Worm (Caenorhabditis elegans) whole organism, L4 larva: ENCODE measurements around the gene cnt-1.

Experiments used
- D1046.2 ChIP-seq: fragments of 200-800 bp; sonication (Bioruptor generic); IDR thresholded peaks from 2 replicates; pipeline ENCODE4 v1.3.6; 2022; ENCODE audit warnings: missing genetic modification characterization, missing compliant biosample characterization
- aha-1 ChIP-seq: fragments of 150-350 bp; peaks from one replicate; lab custom pipeline; 2014; ENCODE audit warnings: missing biosample characterization, missing genetic modification characterization
- arid-1 ChIP-seq: fragments of 200-800 bp; sonication (Bioruptor generic); conservative IDR thresholded peaks from 2 replicates; pipeline ENCODE4 v1.3.6; 2022; ENCODE audit warnings: missing genetic modification reagents, missing genetic modification characterization, missing compliant biosample characterization
- ceh-32 ChIP-seq: sonication (generic microtip); optimal IDR thresholded peaks from 2 replicates; lab custom pipeline; 2016; ENCODE audit warnings: mild to moderate bottlenecking, missing genetic modification characterization, missing compliant biosample characterization; ENCODE audit not compliant: poor library complexity
- ctbp-1 ChIP-seq: fragments of 200-800 bp; sonication (Bioruptor generic); IDR thresholded peaks from 2 replicates; pipeline ENCODE4 v1.3.6; 2022; ENCODE audit warnings: missing genetic modification reagents, missing genetic modification characterization, missing compliant biosample characterization
- daf-16 ChIP-seq, 3 experiments: sonication (generic microtip); optimal IDR thresholded peaks; 2 replicates each; lab custom pipeline; 2016 to 2017; ENCODE audit warnings: missing genetic modification characterization in 3 of 3, missing genetic modification reagents in 3 of 3, mild to moderate bottlenecking in 2 of 3, missing compliant biosample characterization in 2 of 3, missing biosample characterization in 1 of 3, moderate library complexity in 1 of 3
- daf-19 ChIP-seq: fragments of 200-800 bp; sonication (Bioruptor generic); conservative IDR thresholded peaks from 2 replicates; pipeline ENCODE4 v1.3.6; 2022; ENCODE audit warnings: missing genetic modification characterization, missing compliant biosample characterization
- daf-8 ChIP-seq: fragments of 200-800 bp; sonication (Bioruptor generic); IDR thresholded peaks from 2 replicates; pipeline ENCODE4 v1.3.6; 2022; ENCODE audit warnings: missing genetic modification characterization, missing compliant biosample characterization
- dmd-6 ChIP-seq: fragments of 200-800 bp; sonication (Bioruptor generic); IDR thresholded peaks from 2 replicates; pipeline ENCODE4 v1.3.6; 2022; ENCODE audit warnings: missing genetic modification reagents, missing genetic modification characterization, missing compliant biosample characterization
- dmd-9 ChIP-seq: fragments of 200-800 bp; sonication (Bioruptor generic); IDR thresholded peaks from 2 replicates; pipeline ENCODE4 v1.3.6; 2022; ENCODE audit warnings: missing genetic modification reagents, missing genetic modification characterization, missing compliant biosample characterization
- dpl-1 ChIP-seq: fragments of 150-350 bp; optimal IDR thresholded peaks from 2 replicates; lab custom pipeline; 2014; ENCODE audit warnings: missing biosample characterization, missing genetic modification reagents, missing genetic modification characterization
- duxl-1 ChIP-seq: sonication (generic microtip); optimal IDR thresholded peaks from 2 replicates; lab custom pipeline; 2016; ENCODE audit warnings: mild to moderate bottlenecking, missing genetic modification characterization, moderate library complexity, missing compliant biosample characterization; ENCODE audit not compliant: poor library complexity
- dve-1 ChIP-seq: sonication (generic microtip); optimal IDR thresholded peaks from 2 replicates; lab custom pipeline; 2017; ENCODE audit warnings: antibody characterized with exemption, mild to moderate bottlenecking, missing genetic modification characterization, missing compliant biosample characterization; ENCODE audit not compliant: insufficient read depth
- egl-43 ChIP-seq: fragments of 200-800 bp; sonication (Bioruptor generic); IDR thresholded peaks from 2 replicates; pipeline ENCODE4 v1.3.6; 2022; ENCODE audit warnings: missing genetic modification reagents, missing genetic modification characterization, missing compliant biosample characterization
- hif-1 ChIP-seq, 2 experiments: sonication (generic microtip); optimal IDR thresholded peaks; 2 replicates each; lab custom pipeline; 2016 to 2017; ENCODE audit warnings: missing compliant biosample characterization in 2 of 2, missing genetic modification characterization in 2 of 2, missing genetic modification reagents in 2 of 2, missing genotype in 2 of 2, mild to moderate bottlenecking in 1 of 2
- hlh-11 ChIP-seq: fragments of 200-800 bp; sonication (Bioruptor generic); optimal IDR thresholded peaks from 2 replicates; lab custom pipeline; 2018; ENCODE audit warnings: mild to moderate bottlenecking, missing genetic modification characterization, missing compliant biosample characterization
- hlh-30 ChIP-seq: sonication (generic microtip); optimal IDR thresholded peaks from 2 replicates; lab custom pipeline; 2017; ENCODE audit warnings: antibody characterized with exemption, mild to moderate bottlenecking, missing genetic modification characterization, missing compliant biosample characterization; ENCODE audit not compliant: insufficient read depth
- hmg-1.1 ChIP-seq: fragments of 200-800 bp; sonication (Bioruptor generic); IDR thresholded peaks from 2 replicates; pipeline ENCODE4 v1.3.6; 2022; ENCODE audit warnings: missing genetic modification reagents, missing genetic modification characterization, missing compliant biosample characterization
- lim-7 ChIP-seq: fragments of 200-800 bp; sonication (Bioruptor generic); IDR thresholded peaks from 2 replicates; pipeline ENCODE4 v1.3.6; 2022; ENCODE audit warnings: missing genetic modification characterization, missing compliant biosample characterization
- lin-1 ChIP-seq: fragments of 200-800 bp; sonication (Bioruptor generic); IDR thresholded peaks from 2 replicates; pipeline ENCODE4 v1.3.6; 2022; ENCODE audit warnings: missing genetic modification reagents, missing genetic modification characterization, missing compliant biosample characterization
- lin-15B ChIP-seq: fragments of 150-350 bp; sonication (generic microtip); optimal IDR thresholded peaks from 3 replicates; lab custom pipeline; 2014; ENCODE audit warnings: missing biosample characterization, missing genetic modification characterization
- lin-29 ChIP-seq: fragments of 200-800 bp; sonication (Bioruptor generic); IDR thresholded peaks from 2 replicates; pipeline ENCODE4 v1.3.6; 2022; ENCODE audit warnings: missing genetic modification reagents, missing genetic modification characterization, missing compliant biosample characterization
- lin-38 ChIP-seq: fragments of 200-800 bp; sonication (Bioruptor generic); IDR thresholded peaks from 2 replicates; pipeline ENCODE4 v1.3.6; 2022; ENCODE audit warnings: missing genetic modification reagents, missing genetic modification characterization, missing compliant biosample characterization
- lsy-2 ChIP-seq, 2 experiments: fragments of 150-350 bp in 1 of 2; sonication (generic microtip) in 1 of 2; optimal IDR thresholded peaks; 2 replicates each; lab custom pipeline; 2014 to 2017; ENCODE audit warnings: missing biosample characterization in 2 of 2, missing genetic modification characterization in 2 of 2
- madf-5 ChIP-seq, 2 experiments: fragments of 200-800 bp; sonication (Bioruptor generic); IDR thresholded peaks; 2 replicates each; pipeline ENCODE4 v1.3.6; 2022; ENCODE audit warnings: missing compliant biosample characterization in 2 of 2, missing genetic modification characterization in 2 of 2
- mdl-1 ChIP-seq, 2 experiments: fragments of 150-350 bp in 1 of 2; sonication (generic microtip) in 1 of 2; optimal IDR thresholded peaks; 2 replicates each; lab custom pipeline; 2014 to 2017; ENCODE audit warnings: missing biosample characterization in 2 of 2, missing genetic modification characterization in 2 of 2
- mdt-29 ChIP-seq: fragments of 200-800 bp; sonication (Bioruptor generic); IDR thresholded peaks from 2 replicates; pipeline ENCODE4 v1.3.6; 2022; ENCODE audit warnings: missing genetic modification reagents, missing genetic modification characterization, missing compliant biosample characterization
- mep-1 ChIP-seq: fragments of 150-350 bp; sonication (generic microtip); optimal IDR thresholded peaks from 3 replicates; lab custom pipeline; 2014; ENCODE audit warnings: missing biosample characterization, missing genetic modification characterization
- mes-2 ChIP-seq: sonication (generic microtip); optimal IDR thresholded peaks from 2 replicates; lab custom pipeline; 2016; ENCODE audit warnings: missing genotype, mild to moderate bottlenecking, missing genetic modification characterization, missing compliant biosample characterization; ENCODE audit not compliant: poor library complexity, severe bottlenecking
- mxl-2 ChIP-seq: fragments of 200-800 bp; sonication (Bioruptor generic); conservative IDR thresholded peaks from 2 replicates; pipeline ENCODE4 v1.3.6; 2022; ENCODE audit warnings: missing genetic modification reagents, missing genetic modification characterization, missing compliant biosample characterization
- mxl-3 ChIP-seq: fragments of 200-800 bp; sonication (Bioruptor generic); optimal IDR thresholded peaks from 2 replicates; lab custom pipeline; 2018; ENCODE audit warnings: mild to moderate bottlenecking, missing genetic modification characterization, missing compliant biosample characterization
- nhr-102 ChIP-seq: sonication (generic microtip); optimal IDR thresholded peaks from 2 replicates; lab custom pipeline; 2016; ENCODE audit warnings: mild to moderate bottlenecking, missing genetic modification characterization, moderate library complexity, missing compliant biosample characterization
- nhr-11 ChIP-seq: fragments of 150-350 bp; optimal IDR thresholded peaks from 2 replicates; lab custom pipeline; 2014; ENCODE audit warnings: missing biosample characterization, missing genetic modification characterization
- nhr-237 ChIP-seq: sonication (generic microtip); optimal IDR thresholded peaks from 2 replicates; lab custom pipeline; 2017; ENCODE audit warnings: missing biosample characterization, missing genetic modification characterization
- nhr-25 ChIP-seq: sonication (generic microtip); optimal IDR thresholded peaks from 2 replicates; lab custom pipeline; 2017; ENCODE audit warnings: missing genetic modification characterization, mild to moderate bottlenecking, missing compliant biosample characterization, antibody characterized with exemption, moderate library complexity, borderline replicate concordance; ENCODE audit not compliant: insufficient read depth
- nhr-28 ChIP-seq: fragments of 150-350 bp; optimal IDR thresholded peaks from 2 replicates; lab custom pipeline; 2014; ENCODE audit warnings: missing biosample characterization, missing genetic modification characterization
- nhr-48 ChIP-seq: sonication (generic microtip); optimal IDR thresholded peaks from 2 replicates; lab custom pipeline; 2016; ENCODE audit warnings: mild to moderate bottlenecking, missing genetic modification characterization, missing compliant biosample characterization
- nhr-6 ChIP-seq: fragments of 150-350 bp; optimal IDR thresholded peaks from 2 replicates; lab custom pipeline; 2014; ENCODE audit warnings: missing biosample characterization, missing genetic modification characterization
- nhr-77 ChIP-seq: fragments of 150-350 bp; optimal IDR thresholded peaks from 2 replicates; lab custom pipeline; 2014; ENCODE audit warnings: missing biosample characterization, missing genetic modification characterization
- pqm-1 ChIP-seq: sonication (generic microtip); optimal IDR thresholded peaks from 2 replicates; lab custom pipeline; 2017; ENCODE audit warnings: missing biosample characterization, missing genetic modification characterization
- set-16 ChIP-seq: fragments of 200-800 bp; sonication (Bioruptor generic); IDR thresholded peaks from 2 replicates; pipeline ENCODE4 v1.3.6; 2022; ENCODE audit warnings: missing genetic modification reagents, missing genetic modification characterization, missing compliant biosample characterization
- snpc-1.2 ChIP-seq: fragments of 200-800 bp; sonication (Bioruptor generic); IDR thresholded peaks from 2 replicates; pipeline ENCODE4 v1.3.6; 2022; ENCODE audit warnings: missing genetic modification reagents, missing genetic modification characterization, missing compliant biosample characterization
- spr-1 ChIP-seq: sonication (generic microtip); optimal IDR thresholded peaks from 2 replicates; lab custom pipeline; 2016; ENCODE audit warnings: mild to moderate bottlenecking, missing genetic modification characterization, missing compliant biosample characterization
- unc-39 ChIP-seq: sonication (generic microtip); optimal IDR thresholded peaks from 2 replicates; lab custom pipeline; 2017; ENCODE audit warnings: missing biosample characterization, missing genetic modification characterization
- unc-62 ChIP-seq, 3 experiments: fragments of 150-350 bp in 1 of 3; sonication (generic microtip); optimal IDR thresholded peaks in 2 of 3; peaks in 1 of 3; 1 replicate in 1 of 3; 2 replicates in 2 of 3; lab custom pipeline; 2014 to 2017; ENCODE audit warnings: missing biosample characterization in 3 of 3, missing genetic modification characterization in 3 of 3, missing genetic modification reagents in 3 of 3, missing genotype in 1 of 3
- ztf-7 ChIP-seq: fragments of 150-350 bp; optimal IDR thresholded peaks from 2 replicates; lab custom pipeline; 2014; ENCODE audit warnings: missing biosample characterization, missing genetic modification characterization

Gene cnt-1

DNA sequence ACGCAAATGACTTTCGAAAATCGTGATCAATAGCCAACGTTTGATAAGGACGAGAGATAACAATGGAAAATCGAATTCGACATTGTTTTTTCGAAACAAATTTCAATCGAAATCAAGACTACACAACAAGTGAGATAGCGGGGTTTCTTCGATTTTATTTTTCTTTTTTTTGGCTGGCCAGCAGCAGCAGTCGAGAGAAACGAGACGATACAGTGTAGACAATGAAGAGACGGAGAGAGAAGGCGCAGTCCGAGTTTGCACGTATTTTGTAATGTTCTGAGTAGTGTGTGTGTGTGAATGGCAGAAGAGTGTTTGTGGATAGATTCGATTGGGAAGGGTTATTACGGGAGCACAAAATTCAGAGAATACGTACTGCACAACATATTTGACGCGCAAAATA lies 48.5 kb downstream of the cnt-1 start:
- TF ChIP-seq nhr-25 (peak; percentile 22), nhr-28 (peak; percentile 97), hlh-11 (tag; lab: Kevin White, UChicago) (peak; percentile 85), dve-1 (peak; percentile 87), aha-1 (peak; percentile 100), duxl-1 (tag; lab: Kevin White, UChicago) (no peak), unc-39 (tag; lab: Kevin White, UChicago) (no peak), nhr-6 (peak; percentile 8), mdl-1 (tag; optimal IDR thresholded peaks at IDR 0.05; lab: Kevin White, UChicago) (peak in 1 of 2 experiments; percentile 68), arid-1 (GFP tag; lab: Robert Waterston, UW) (peak; percentile 44; the same call in 1 of the 2 replicates), mep-1 (tag; lab: Kevin White, UChicago) (peak; percentile 58), mes-2 (tag; lab: Kevin White, UChicago) (peak; percentile 9), dmd-6 (GFP tag; lab: Robert Waterston, UW) (peak; percentile 81), dpl-1 (GFP tag; lab: Kevin White, UChicago) (peak; percentile 22), mdt-29 (GFP tag; lab: Robert Waterston, UW) (0 out of 2 replicates have a peak, but pooled peaks have one; percentile 27), hmg-1.1 (peak; percentile 77), pqm-1 (tag; lab: Kevin White, UChicago) (peak; percentile 82), ceh-32 (tag; lab: Kevin White, UChicago) (no peak), lin-38 (GFP tag; lab: Robert Waterston, UW) (peak; percentile 49; the same call in 1 of the 2 replicates), spr-1 (tag; lab: Kevin White, UChicago) (no peak), ctbp-1 (GFP tag; lab: Robert Waterston, UW) (no peak), D1046.2 (GFP tag; lab: Robert Waterston, UW) (no peak), nhr-77 (peak; percentile 81), lin-15B (tag; lab: Kevin White, UChicago) (no peak), lin-1 (GFP tag; lab: Robert Waterston, UW) (peak; percentile 45; the same call in 1 of the 2 replicates), hif-1 (tag; optimal IDR thresholded peaks at IDR 0.05; lab: Kevin White, UChicago) (peak; percentile 91 to 100), nhr-102 (tag; lab: Kevin White, UChicago) (peak; percentile 1), nhr-48 (tag; lab: Kevin White, UChicago) (peak; percentile 54), nhr-11 (tag; lab: Kevin White, UChicago) (peak; percentile 48), hlh-30 (tag; lab: Kevin White, UChicago) (peak; percentile 40), daf-16 (GFP tag; optimal IDR thresholded peaks at IDR 0.05; lab: Kevin White, UChicago) (no peak), daf-16 (tag; optimal IDR thresholded peaks at IDR 0.05; lab: Kevin White, UChicago) (peak; percentile 96), lsy-2 (tag; optimal IDR thresholded peaks at IDR 0.05; lab: Kevin White, UChicago) (peak in 1 of 2 experiments; percentile 77), madf-5 (GFP tag; IDR thresholded peaks at IDR 0.05; lab: Robert Waterston, UW) (no peak), mxl-3 (GFP tag; lab: Kevin White, UChicago) (no peak), unc-62 (GFP tag; optimal IDR thresholded peaks at IDR 0.05 in 1 of 2; lab: Kevin White, UChicago) (peak in 1 of 2 experiments; percentile 63), unc-62 (tag; optimal IDR thresholded peaks at IDR 0.05; lab: Kevin White, UChicago) (no peak)

DNA sequence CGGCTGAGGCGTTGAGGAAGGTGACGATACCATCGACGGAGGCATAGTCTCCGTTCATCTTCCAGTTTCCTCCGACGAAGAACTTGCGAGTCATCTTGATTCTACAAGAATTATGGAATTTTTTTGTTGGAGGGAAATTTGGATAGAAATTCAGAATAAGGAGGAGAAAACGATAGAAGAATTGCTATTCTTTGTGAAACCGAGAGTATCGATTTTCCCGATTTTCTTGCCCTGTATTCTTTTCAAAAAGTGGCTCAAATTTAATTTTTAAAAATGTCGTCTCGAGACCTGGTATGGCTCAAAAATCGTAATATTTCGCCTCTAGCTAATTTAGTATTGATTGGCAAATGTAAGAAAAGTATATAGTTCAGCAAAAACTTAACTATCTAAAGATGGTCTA lies 49.6 kb downstream of the cnt-1 start, which contains the start of gene tpi-1:
tpi-1 (minus strand) TSS at position 101 of the 400 bp plus-strand sequence.
- TF ChIP-seq ztf-7 (no peak), D1046.2 (GFP tag; lab: Robert Waterston, UW) (no peak), nhr-237 (tag; lab: Kevin White, UChicago) (no peak), snpc-1.2 (GFP tag; lab: Robert Waterston, UW) (no peak), set-16 (no peak), mxl-2 (GFP tag; lab: Robert Waterston, UW) (no peak), nhr-6 (no peak), lin-1 (GFP tag; lab: Robert Waterston, UW) (no peak), daf-8 (no peak), egl-43 (GFP tag; lab: Robert Waterston, UW) (no peak), lin-29 (GFP tag; lab: Robert Waterston, UW) (no peak), dmd-9 (no peak), daf-19 (GFP tag; lab: Robert Waterston, UW) (no peak), nhr-48 (tag; lab: Kevin White, UChicago) (no peak), lim-7 (GFP tag; lab: Robert Waterston, UW) (no peak)
- TF ChIP-seq, all 104 proteins: peak for 0
